Worm (Caenorhabditis elegans): ENCODE data around the gene scl-2.

- no peak for TF ChIP-seq nhr-80 (tag; optimal IDR thresholded peaks at IDR 0.05)
- TF ChIP-seq rcor-1 (GFP tag; IDR thresholded peaks at IDR 0.05), result no peak
- TF ChIP-seq repo-1 (tag; optimal IDR thresholded peaks at IDR 0.05), result no peak
- no peak for TF ChIP-seq lin-26 (GFP tag; IDR thresholded peaks at IDR 0.05)
- TF ChIP-seq tbp1 (GFP tag; optimal IDR thresholded peaks at IDR 0.05), result no peak
Measured at ce11 chrIV:13038888-13039287, 18.6 kb upstream of the scl-2 start, which contains the start of gene F49E11.2.
